Fruit fly (Drosophila melanogaster): ENCODE data around the gene Paip2.

Paip2 gene

dm6 chr3R:12985828-12986530 is 5.4 kb downstream of the Paip2 start, which contains the start of gene CG31342 (continued):
- TF ChIP-seq CG11085 (GFP tag; IDR thresholded peaks at IDR 0.05), result no peak
- 0 out of 3 replicates have a peak, but pooled peaks have one; percentile 45 for TF ChIP-seq mld (GFP tag; IDR thresholded peaks at IDR 0.05; ENCODE audit: partially characterized antibody)
- no peak for TF ChIP-seq CG12942 (GFP tag; optimal IDR thresholded peaks at IDR 0.05)
- TF ChIP-seq CG6765 (GFP tag; optimal IDR thresholded peaks at IDR 0.05), result peak; percentile 22
- TF ChIP-seq Sry-δ (GFP tag; optimal IDR thresholded peaks at IDR 0.05), result peak; percentile 57
- TF ChIP-seq CG13775 (GFP tag; optimal IDR thresholded peaks at IDR 0.05), result no peak
- TF ChIP-seq Dad (GFP tag; optimal IDR thresholded peaks at IDR 0.05), result no peak
- peak; percentile 69 for TF ChIP-seq stwl (tag; optimal IDR thresholded peaks at IDR 0.05)
- TF ChIP-seq H15 (GFP tag; IDR thresholded peaks at IDR 0.05), result no peak
- no peak for TF ChIP-seq lab (GFP tag; optimal IDR thresholded peaks at IDR 0.05)
- peak; percentile 50 for TF ChIP-seq CG7271 (tag; optimal IDR thresholded peaks at IDR 0.05)
- TF ChIP-seq Atf-2 (GFP tag; optimal IDR thresholded peaks at IDR 0.05), result no peak
- TF ChIP-seq CG7928 (GFP tag; optimal IDR thresholded peaks at IDR 0.05), result no peak
- TF ChIP-seq B-H2 (GFP tag; optimal IDR thresholded peaks at IDR 0.05), result no peak
- TF ChIP-seq CG9609 (GFP tag; optimal IDR thresholded peaks at IDR 0.05), result no peak
- no peak for TF ChIP-seq fd96Cb (tag; optimal IDR thresholded peaks at IDR 0.05)
- TF ChIP-seq CG11093 (GFP tag; IDR thresholded peaks at IDR 0.05), result no peak
- peak; percentile 48 for TF ChIP-seq zen (tag; optimal IDR thresholded peaks at IDR 0.05)
- TF ChIP-seq CG11247 (GFP tag; IDR thresholded peaks at IDR 0.05), result no peak
- TF ChIP-seq Nf-YC (tag; optimal IDR thresholded peaks at IDR 0.05), result no peak
- no peak for TF ChIP-seq CG7839 (tag; optimal IDR thresholded peaks at IDR 0.05)
- TF ChIP-seq usp (GFP tag; optimal IDR thresholded peaks at IDR 0.05), result no peak
- no peak for TF ChIP-seq Myb (GFP tag; optimal IDR thresholded peaks at IDR 0.05)
- TF ChIP-seq bowl (GFP tag; IDR thresholded peaks at IDR 0.05), result no peak
- no peak for TF ChIP-seq CG10462 (GFP tag; optimal IDR thresholded peaks at IDR 0.05)
- TF ChIP-seq Stat92E (GFP tag; optimal IDR thresholded peaks at IDR 0.05), result peak in 1 of 3 experiments; percentile 86
- no peak for TF ChIP-seq NC2β (GFP tag; optimal IDR thresholded peaks at IDR 0.05)
- peak; percentile 35; the same call in 1 of the 2 replicates for TF ChIP-seq CG14014 (GFP tag; IDR thresholded peaks at IDR 0.05)
- TF ChIP-seq h (optimal IDR thresholded peaks at IDR 0.05), result no peak
- no peak for TF ChIP-seq ase (GFP tag; IDR thresholded peaks at IDR 0.05)
- no peak for TF ChIP-seq CG12769 (tag; optimal IDR thresholded peaks at IDR 0.05)
- TF ChIP-seq dati (GFP tag; IDR thresholded peaks at IDR 0.05), result no peak
- TF ChIP-seq slou (GFP tag; optimal IDR thresholded peaks at IDR 0.05), result no peak
- TF ChIP-seq mam (GFP tag; optimal IDR thresholded peaks at IDR 0.05), result no peak
- no peak for TF ChIP-seq CG8089 (GFP tag; optimal IDR thresholded peaks at IDR 0.05)
- TF ChIP-seq Side (GFP tag; optimal IDR thresholded peaks at IDR 0.05), result no peak
- no peak for TF ChIP-seq hth (optimal IDR thresholded peaks at IDR 0.05)
- no peak for TF ChIP-seq Oaz (GFP tag; IDR thresholded peaks at IDR 0.05)
- TF ChIP-seq CG9215 (GFP tag; IDR thresholded peaks at IDR 0.05), result no peak
- TF ChIP-seq CG2889 (GFP tag; IDR thresholded peaks at IDR 0.05), result no peak
- TF ChIP-seq odd (GFP tag; optimal IDR thresholded peaks at IDR 0.05), result no peak
- no peak for TF ChIP-seq CG10321 (GFP tag; IDR thresholded peaks at IDR 0.05)
- no peak for TF ChIP-seq CG13123 (GFP tag; optimal IDR thresholded peaks at IDR 0.05)
- TF ChIP-seq repo (GFP tag; optimal IDR thresholded peaks at IDR 0.05), result no peak
- TF ChIP-seq CG11456 (GFP tag; IDR thresholded peaks at IDR 0.05), result no peak
- TF ChIP-seq CG2129 (GFP tag; IDR thresholded peaks at IDR 0.05; ENCODE audit: partially characterized antibody), result peak; percentile 30; the same call in 1 of the 2 replicates
- TF ChIP-seq abd-A (tag; optimal IDR thresholded peaks at IDR 0.05), result no peak
- no peak for TF ChIP-seq yki (optimal IDR thresholded peaks at IDR 0.05)
- TF ChIP-seq tll (GFP tag; optimal IDR thresholded peaks at IDR 0.05), result no peak
- no peak for TF ChIP-seq CG5180 (GFP tag; optimal IDR thresholded peaks at IDR 0.05)
- no peak for TF ChIP-seq Hmx (GFP tag; optimal IDR thresholded peaks at IDR 0.05)
- no peak for TF ChIP-seq eyg (GFP tag; optimal IDR thresholded peaks at IDR 0.05)
